Worm (Caenorhabditis elegans): ENCODE data around the gene F31B9.4.

DNA sequence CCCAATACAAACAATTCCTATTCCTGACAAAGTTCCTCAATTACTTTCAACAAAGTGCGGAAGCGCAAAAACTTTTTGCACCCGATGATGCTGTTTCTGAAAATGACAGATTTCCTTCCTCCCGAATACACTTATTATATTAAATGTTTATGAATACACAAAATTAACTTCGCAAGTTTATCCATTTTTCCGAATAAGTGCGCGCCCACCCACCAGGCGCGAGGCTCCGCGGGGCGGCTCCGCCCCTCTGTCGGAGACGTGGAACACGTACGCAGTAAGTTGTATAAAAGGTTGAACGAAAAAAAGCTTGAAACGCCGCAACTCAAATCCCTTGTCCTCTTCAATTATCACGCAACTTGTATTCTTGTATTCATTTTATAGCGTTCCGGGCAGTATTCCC is 41.9 kb upstream of the F31B9.4 start, which contains the start of gene C09G1.5:
- TF ChIP-seq ama-1 (optimal IDR thresholded peaks at IDR 0.05) (no peak), scrt-1 (GFP tag; IDR thresholded peaks at IDR 0.05) (no peak), hmbx-1 (tag; optimal IDR thresholded peaks at IDR 0.05) (no peak)

All from whole organism, early embryonic.